Worm (Caenorhabditis elegans) whole organism, midembryonic: ENCODE measurements around the gene C15H9.11.

ENCODE experiments used
- T22C8.4 ChIP-seq: fragments of 200-800 bp; sonication (Bioruptor generic); IDR thresholded peaks from 2 replicates; pipeline ENCODE4 v1.3.6; 2022; ENCODE audit warnings: missing genetic modification characterization, missing compliant biosample characterization
- cog-1 ChIP-seq: sonication (generic microtip); optimal IDR thresholded peaks from 2 replicates; lab custom pipeline; 2016; ENCODE audit warnings: missing genetic modification characterization, missing compliant biosample characterization
- flt-1 ChIP-seq: fragments of 200-800 bp; sonication (Bioruptor generic); IDR thresholded peaks from 2 replicates; pipeline ENCODE4 v1.3.6; 2022; ENCODE audit warnings: missing genetic modification characterization, missing compliant biosample characterization
- ref-1 ChIP-seq: fragments of 200-800 bp; sonication (Bioruptor generic); conservative IDR thresholded peaks from 2 replicates; pipeline ENCODE4 v1.3.6; 2022; ENCODE audit warnings: missing genetic modification reagents, missing genetic modification characterization, missing compliant biosample characterization
- tab-1 ChIP-seq: fragments of 200-800 bp; sonication (Bioruptor generic); IDR thresholded peaks from 2 replicates; pipeline ENCODE4 v1.3.6; 2022; ENCODE audit warnings: missing genetic modification characterization, missing compliant biosample characterization
- ztf-29 ChIP-seq: fragments of 200-800 bp; sonication (Bioruptor generic); IDR thresholded peaks from 2 replicates; pipeline ENCODE4 v1.3.6; 2022; ENCODE audit warnings: missing genetic modification reagents, missing genetic modification characterization, missing compliant biosample characterization

DNA sequence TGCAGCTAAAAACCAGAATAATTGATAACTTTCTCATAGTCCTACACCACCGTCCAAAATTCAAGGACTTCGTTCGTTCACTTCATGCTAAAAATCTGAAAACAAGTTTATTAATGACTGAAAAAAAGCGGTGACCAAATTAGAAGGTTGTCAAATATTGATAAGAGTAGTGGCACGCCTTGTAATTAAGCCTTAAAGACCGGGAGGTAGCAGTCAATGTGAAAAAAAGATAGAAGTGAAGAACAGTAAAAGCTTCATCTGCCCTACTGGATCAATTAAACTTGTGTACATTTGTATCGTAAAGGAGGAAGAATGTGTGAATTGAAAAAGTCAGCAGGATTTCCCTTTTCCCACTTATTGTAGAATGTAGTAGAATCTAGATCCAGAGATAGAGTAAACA lies 47.3 kb upstream of the C15H9.11 start, which contains the start of gene tag-275:
- TF ChIP-seq flt-1 (GFP tag; lab: Robert Waterston, UW) (no peak), tab-1 (GFP tag; lab: Robert Waterston, UW) (no peak), ztf-29 (GFP tag; lab: Robert Waterston, UW) (no peak), T22C8.4 (no peak), ref-1 (no peak), cog-1 (tag; lab: Kevin White, UChicago) (no peak)
